Worm (Caenorhabditis elegans) whole organism, L1 larva: ENCODE measurements around the gene aly-3.

Experiments used
- C16A3.4 ChIP-seq: fragments of 150-350 bp; optimal IDR thresholded peaks from 2 replicates; lab custom pipeline; 2014; ENCODE audit warnings: missing biosample characterization, missing genetic modification characterization
- C34B4.2 ChIP-seq: sonication (generic microtip); optimal IDR thresholded peaks from 2 replicates; lab custom pipeline; 2017; ENCODE audit warnings: mild to moderate bottlenecking, missing genetic modification characterization, missing compliant biosample characterization
- Y116A8C.19 ChIP-seq: sonication (generic microtip); optimal IDR thresholded peaks from 2 replicates; lab custom pipeline; 2016; ENCODE audit warnings: missing compliant biosample characterization, missing genetic modification characterization, borderline replicate concordance
- ceh-63 ChIP-seq: fragments of 200-800 bp; sonication (Bioruptor generic); optimal IDR thresholded peaks from 2 replicates; lab custom pipeline; 2018; ENCODE audit warnings: mild to moderate bottlenecking, missing genetic modification characterization, missing compliant biosample characterization
- ceh-82 ChIP-seq, 3 experiments: fragments of 150-350 bp in 1 of 3; sonication (generic microtip) in 2 of 3; optimal IDR thresholded peaks; 2 replicates each; lab custom pipeline; 2014 to 2017; ENCODE audit warnings: missing biosample characterization in 3 of 3, missing genetic modification characterization in 3 of 3
- ces-1 ChIP-seq: fragments of 150-350 bp; optimal IDR thresholded peaks from 2 replicates; lab custom pipeline; 2014; ENCODE audit warnings: missing biosample characterization, missing genetic modification reagents, missing genetic modification characterization
- dsc-1 ChIP-seq: sonication (generic microtip); optimal IDR thresholded peaks from 2 replicates; lab custom pipeline; 2016; ENCODE audit warnings: mild to moderate bottlenecking, missing genetic modification characterization, missing compliant biosample characterization
- efl-1 ChIP-seq, 4 experiments: fragments of 150-350 bp; optimal IDR thresholded peaks in 3 of 4; peaks in 1 of 4; 1 replicate in 1 of 4; 2 replicates in 3 of 4; lab custom pipeline; 2014; ENCODE audit warnings: missing biosample characterization in 2 of 4, missing genetic modification characterization in 2 of 4, missing genetic modification reagents in 2 of 4
- efl-3 ChIP-seq: fragments of 200-800 bp; sonication (Bioruptor generic); optimal IDR thresholded peaks from 2 replicates; lab custom pipeline; 2018; ENCODE audit warnings: mild to moderate bottlenecking, missing genetic modification characterization, missing compliant biosample characterization
- egl-27 ChIP-seq, 2 experiments: fragments of 150-350 bp in 1 of 2; sonication (generic microtip); optimal IDR thresholded peaks; 3 replicates each; lab custom pipeline; 2017 to 2018; ENCODE audit warnings: missing biosample characterization in 2 of 2, missing genetic modification characterization in 2 of 2, missing genetic modification reagents in 2 of 2
- elt-3 ChIP-seq, 6 experiments: fragments of 150-350 bp in 1 of 6; sonication (generic microtip); optimal IDR thresholded peaks; 2 replicates each; lab custom pipeline; 2017 to 2018; ENCODE audit warnings: missing biosample characterization in 6 of 6, missing genetic modification characterization in 6 of 6, inconsistent platforms in 1 of 6
- fkh-10 ChIP-seq: sonication (generic microtip); optimal IDR thresholded peaks from 2 replicates; lab custom pipeline; 2017; ENCODE audit warnings: missing biosample characterization, missing genetic modification reagents, missing genetic modification characterization
- fkh-4 ChIP-seq: sonication (generic microtip); optimal IDR thresholded peaks from 2 replicates; lab custom pipeline; 2016; ENCODE audit warnings: missing compliant biosample characterization, missing genetic modification characterization, borderline replicate concordance
- fos-1 ChIP-seq: fragments of 150-350 bp; optimal IDR thresholded peaks from 2 replicates; lab custom pipeline; 2014; ENCODE audit warnings: missing biosample characterization, missing genetic modification characterization
- grh-1 ChIP-seq: fragments of 200-800 bp; sonication (Bioruptor generic); IDR thresholded peaks from 2 replicates; pipeline ENCODE4 v1.3.6; 2022; ENCODE audit warnings: missing genetic modification reagents, missing genetic modification characterization, missing compliant biosample characterization
- hlh-17 ChIP-seq: fragments of 200-800 bp; sonication (Bioruptor generic); optimal IDR thresholded peaks from 2 replicates; lab custom pipeline; 2018; ENCODE audit warnings: missing genetic modification characterization, mild to moderate bottlenecking, missing compliant biosample characterization, moderate library complexity, borderline replicate concordance
- hpl-2 ChIP-seq: fragments of 150-350 bp; optimal IDR thresholded peaks from 2 replicates; lab custom pipeline; 2014; ENCODE audit warnings: missing biosample characterization, missing genetic modification reagents, missing genetic modification characterization
- irx-1 ChIP-seq: sonication (generic microtip); optimal IDR thresholded peaks from 2 replicates; lab custom pipeline; 2016; ENCODE audit warnings: missing genetic modification characterization, missing compliant biosample characterization
- lin-14 ChIP-seq: fragments of 200-800 bp; sonication (Bioruptor generic); optimal IDR thresholded peaks from 2 replicates; lab custom pipeline; 2018; ENCODE audit warnings: mild to moderate bottlenecking, missing genetic modification characterization, moderate library complexity, missing compliant biosample characterization
- lin-15B ChIP-seq: fragments of 150-350 bp; sonication (generic microtip); optimal IDR thresholded peaks from 3 replicates; lab custom pipeline; 2014; ENCODE audit warnings: missing biosample characterization, missing genetic modification characterization
- lin-35 ChIP-seq, 2 experiments: fragments of 150-350 bp; optimal IDR thresholded peaks; 2 replicates each; lab custom pipeline; 2014; ENCODE audit warnings: missing biosample characterization in 2 of 2, missing genetic modification characterization in 2 of 2, missing genetic modification reagents in 2 of 2
- lsy-2 ChIP-seq, 2 experiments: fragments of 150-350 bp; optimal IDR thresholded peaks; 2 replicates each; lab custom pipeline; 2014; ENCODE audit warnings: missing biosample characterization in 2 of 2, missing genetic modification characterization in 2 of 2
- mab-9 ChIP-seq: fragments of 200-800 bp; sonication (Bioruptor generic); IDR thresholded peaks from 2 replicates; pipeline ENCODE4 v1.3.6; 2022; ENCODE audit warnings: missing genetic modification reagents, missing genetic modification characterization, missing compliant biosample characterization
- mep-1 ChIP-seq: fragments of 150-350 bp; optimal IDR thresholded peaks from 2 replicates; lab custom pipeline; 2014; ENCODE audit warnings: missing biosample characterization, missing genetic modification characterization
- nhr-19 ChIP-seq: fragments of 200-800 bp; sonication (Bioruptor generic); conservative IDR thresholded peaks from 2 replicates; pipeline ENCODE4 v1.3.6; 2022; ENCODE audit warnings: missing genetic modification characterization, missing compliant biosample characterization
- nhr-47 ChIP-seq: sonication (generic microtip); optimal IDR thresholded peaks from 2 replicates; lab custom pipeline; 2016; ENCODE audit warnings: mild to moderate bottlenecking, missing genetic modification characterization, moderate library complexity, missing compliant biosample characterization
- nhr-71 ChIP-seq: sonication (generic microtip); optimal IDR thresholded peaks from 2 replicates; lab custom pipeline; 2016; ENCODE audit warnings: mild to moderate bottlenecking, missing genetic modification characterization, moderate library complexity, missing compliant biosample characterization
- nhr-76 ChIP-seq: sonication (generic microtip); optimal IDR thresholded peaks from 2 replicates; lab custom pipeline; 2017; ENCODE audit warnings: missing biosample characterization, missing genetic modification characterization
- nhr-77 ChIP-seq: fragments of 150-350 bp; optimal IDR thresholded peaks from 2 replicates; lab custom pipeline; 2014; ENCODE audit warnings: missing biosample characterization, missing genetic modification characterization
- nhr-84 ChIP-seq: sonication (generic microtip); optimal IDR thresholded peaks from 2 replicates; lab custom pipeline; 2017; ENCODE audit warnings: missing biosample characterization, missing genetic modification characterization
- pag-3 ChIP-seq: sonication (generic microtip); optimal IDR thresholded peaks from 2 replicates; lab custom pipeline; 2017; ENCODE audit warnings: missing genetic modification characterization, mild to moderate bottlenecking, missing compliant biosample characterization, antibody characterized with exemption, borderline replicate concordance; ENCODE audit not compliant: insufficient read depth
- rnt-1 ChIP-seq: sonication (generic microtip); optimal IDR thresholded peaks from 2 replicates; lab custom pipeline; 2016; ENCODE audit warnings: mild to moderate bottlenecking, missing genetic modification characterization, moderate library complexity, missing compliant biosample characterization
- skn-1 ChIP-seq: fragments of 150-350 bp; optimal IDR thresholded peaks from 2 replicates; lab custom pipeline; 2014; ENCODE audit warnings: missing biosample characterization, missing genetic modification characterization
- swsn-7 ChIP-seq: sonication (generic microtip); optimal IDR thresholded peaks from 2 replicates; lab custom pipeline; 2016; ENCODE audit warnings: missing genetic modification characterization, missing compliant biosample characterization
- tlp-1 ChIP-seq: fragments of 150-350 bp; optimal IDR thresholded peaks from 2 replicates; lab custom pipeline; 2014; ENCODE audit warnings: missing biosample characterization, missing genetic modification characterization
- unc-30 ChIP-seq: sonication (generic microtip); optimal IDR thresholded peaks from 2 replicates; lab custom pipeline; 2017; ENCODE audit warnings: missing biosample characterization, missing genetic modification characterization
- unc-86 ChIP-seq: sonication (generic microtip); optimal IDR thresholded peaks from 2 replicates; lab custom pipeline; 2016; ENCODE audit warnings: missing genetic modification characterization, missing compliant biosample characterization
- xbp-1 ChIP-seq: sonication (generic microtip); optimal IDR thresholded peaks from 2 replicates; lab custom pipeline; 2016; ENCODE audit warnings: missing genetic modification characterization, missing compliant biosample characterization
- ztf-11 ChIP-seq, 2 experiments: sonication (generic microtip); optimal IDR thresholded peaks; 2 replicates each; lab custom pipeline; 2016 to 2017; ENCODE audit warnings: missing genetic modification characterization in 2 of 2, missing biosample characterization in 1 of 2, missing compliant biosample characterization in 1 of 2

aly-3 gene

ce11 chrIV:12078907-12079523, 44.1 kb upstream of the aly-3 start, which contains the start of gene lex-1 (continued):
- no peak for TF ChIP-seq Y116A8C.19 (tag; lab: Kevin White, UChicago)
- no peak for TF ChIP-seq efl-3 (GFP tag; lab: Kevin White, UChicago)
- TF ChIP-seq unc-30 (tag; lab: Kevin White, UChicago) = no peak
- peak; percentile 3 for TF ChIP-seq swsn-7 (tag; lab: Kevin White, UChicago)
- TF ChIP-seq tlp-1 (tag; lab: Kevin White, UChicago) = no peak
- TF ChIP-seq xbp-1 (tag; lab: Kevin White, UChicago) = peak; percentile 36
- peak; percentile 37 for TF ChIP-seq C16A3.4
- TF ChIP-seq mep-1 = peak; percentile 56
- TF ChIP-seq lin-14 = peak; percentile 40
- peak; percentile 29 to 72 for TF ChIP-seq lsy-2 (tag; optimal IDR thresholded peaks at IDR 0.05; lab: Kevin White, UChicago)

ce11 chrIV:12080807-12081206, 42.3 kb upstream of the aly-3 start:
- no peak for TF ChIP-seq efl-1 (optimal IDR thresholded peaks at IDR 0.05; lab: Kevin White, UChicago)
- peak in 1 of 2 experiments; percentile 91 for TF ChIP-seq efl-1 (GFP tag; optimal IDR thresholded peaks at IDR 0.05 in 1 of 2; lab: Kevin White, UChicago)
- TF ChIP-seq lin-35 (GFP tag; optimal IDR thresholded peaks at IDR 0.05; lab: Kevin White, UChicago) = no peak

ce11 chrIV:12084178-12084577, 38.9 kb upstream of the aly-3 start, which contains the start of gene repo-1:
repo-1 (plus strand) TSS chrIV:12084478.
- no peak for TF ChIP-seq ceh-63 (GFP tag; lab: Kevin White, UChicago)
- TF ChIP-seq efl-1 (optimal IDR thresholded peaks at IDR 0.05; lab: Kevin White, UChicago) = no peak
- peak in 1 of 2 experiments; percentile 64 for TF ChIP-seq efl-1 (GFP tag; optimal IDR thresholded peaks at IDR 0.05 in 1 of 2; lab: Kevin White, UChicago)

ce11 chrIV:12084587-12084986, 38.5 kb upstream of the aly-3 start:
- no peak for TF ChIP-seq dsc-1 (tag; lab: Kevin White, UChicago)
- TF ChIP-seq, all 84 proteins: peak for 0

ce11 chrIV:12085120-12085519, 38.0 kb upstream of the aly-3 start, which contains the start of gene rbm-34:
rbm-34 (plus strand) TSS chrIV:12085420.
- TF ChIP-seq nhr-84 (tag; lab: Kevin White, UChicago) = no peak
- TF ChIP-seq rnt-1 (tag; lab: Kevin White, UChicago) = no peak
- TF ChIP-seq swsn-7 (tag; lab: Kevin White, UChicago) = no peak
- no peak for TF ChIP-seq fos-1 (tag; lab: Kevin White, UChicago)
- no peak for TF ChIP-seq C34B4.2 (tag; lab: Kevin White, UChicago)
- no peak for TF ChIP-seq hpl-2 (GFP tag; lab: Kevin White, UChicago)
- no peak for TF ChIP-seq nhr-47 (tag; lab: Kevin White, UChicago)
- TF ChIP-seq lsy-2 (tag; optimal IDR thresholded peaks at IDR 0.05; lab: Kevin White, UChicago) = no peak
- TF ChIP-seq C16A3.4 = no peak
- no peak for TF ChIP-seq ztf-11 (tag; optimal IDR thresholded peaks at IDR 0.05; lab: Kevin White, UChicago)
- no peak for TF ChIP-seq nhr-71 (tag; lab: Kevin White, UChicago)
- no peak for TF ChIP-seq hlh-17 (GFP tag; lab: Kevin White, UChicago)
- no peak for TF ChIP-seq nhr-77
- TF ChIP-seq ceh-63 (GFP tag; lab: Kevin White, UChicago) = no peak
- no peak for TF ChIP-seq ceh-82 (tag; optimal IDR thresholded peaks at IDR 0.05; lab: Kevin White, UChicago)
- no peak for TF ChIP-seq unc-30 (tag; lab: Kevin White, UChicago)
- TF ChIP-seq irx-1 = no peak
- no peak for TF ChIP-seq elt-3 (tag; optimal IDR thresholded peaks at IDR 0.05; lab: Kevin White, UChicago)
- no peak for TF ChIP-seq nhr-76 (tag; lab: Kevin White, UChicago)

- TF ChIP-seq ces-1 (no peak), mab-9 (no peak), lin-35 (GFP tag; optimal IDR thresholded peaks at IDR 0.05; lab: Kevin White, UChicago) (peak; percentile 53 to 83), xbp-1 (tag; lab: Kevin White, UChicago) (peak; percentile 54), fkh-10 (peak; percentile 26), lin-15B (tag; lab: Kevin White, UChicago) (peak; percentile 32), nhr-19 (peak; percentile 69), fkh-4 (tag; lab: Kevin White, UChicago) (no peak), pag-3 (tag; lab: Kevin White, UChicago) (no peak), ceh-82 (tag; optimal IDR thresholded peaks at IDR 0.05; lab: Kevin White, UChicago) (peak; percentile 36 to 68 (median 57)), unc-86 (tag; lab: Kevin White, UChicago) (peak; percentile 28), grh-1 (0 out of 2 replicates have a peak, but pooled peaks have one; percentile 21), rnt-1 (tag; lab: Kevin White, UChicago) (peak; percentile 86), egl-27 (tag; optimal IDR thresholded peaks at IDR 0.05; lab: Kevin White, UChicago) (no peak), skn-1 (tag; lab: Kevin White, UChicago) (peak; percentile 52), swsn-7 (tag; lab: Kevin White, UChicago) (peak; percentile 69)
These were observed 36.6 kb upstream of the aly-3 start for ce11 chrIV:12086498-12086897.
